Fruit fly (Drosophila melanogaster): ENCODE data around the gene homer.

Gene homer

dm6 chr2L:6717460-6717859 lies 5.7 kb downstream of the homer start, which contains the start of gene Aatf (continued):
- TF ChIP-seq ems (GFP tag; optimal IDR thresholded peaks at IDR 0.05) (peak; percentile 5), CG14860 (GFP tag; IDR thresholded peaks at IDR 0.05; ENCODE audit: partially characterized antibody) (peak; percentile 59; the same call in 2 of the 3 replicates), CG10147 (GFP tag; optimal IDR thresholded peaks at IDR 0.05) (no peak), CG11504 (tag; optimal IDR thresholded peaks at IDR 0.05) (no peak), Atf6 (GFP tag; IDR thresholded peaks at IDR 0.05) (0 out of 2 replicates have a peak, but pooled peaks have one; percentile 33), ato (GFP tag; IDR thresholded peaks at IDR 0.05; ENCODE audit: partially characterized antibody) (peak; percentile 64), HLH4C (GFP tag; IDR thresholded peaks at IDR 0.05; ENCODE audit: partially characterized antibody) (peak; percentile 71), CG17829 (tag; optimal IDR thresholded peaks at IDR 0.05) (peak; percentile 22), Dbx (GFP tag; IDR thresholded peaks at IDR 0.05) (peak; percentile 52; the same call in 2 of the 3 replicates), CG17186 (GFP tag; optimal IDR thresholded peaks at IDR 0.05) (peak; percentile 72), CG2129 (GFP tag; IDR thresholded peaks at IDR 0.05; ENCODE audit: partially characterized antibody) (peak; percentile 85), Dp (GFP tag; optimal IDR thresholded peaks at IDR 0.05) (peak; percentile 96), croc (GFP tag; conservative IDR thresholded peaks at IDR 0.05) (no peak), chinmo (GFP tag; IDR thresholded peaks at IDR 0.05; ENCODE audit: partially characterized antibody) (peak; percentile 80; the same call in 2 of the 4 replicates), Sin3A (optimal IDR thresholded peaks at IDR 0.05) (peak; percentile 21), pzg (GFP tag; optimal IDR thresholded peaks at IDR 0.05) (peak; percentile 88), CG5180 (GFP tag; optimal IDR thresholded peaks at IDR 0.05) (no peak), Ets97D (GFP tag; optimal IDR thresholded peaks at IDR 0.05) (peak; percentile 8), CG12155 (GFP tag; optimal IDR thresholded peaks at IDR 0.05) (peak; percentile 3), Doc3 (GFP tag; IDR thresholded peaks at IDR 0.05; ENCODE audit: partially characterized antibody) (peak; percentile 74), CG9797 (GFP tag; optimal IDR thresholded peaks at IDR 0.05) (peak; percentile 90), Hr39 (optimal IDR thresholded peaks at IDR 0.05) (no peak), mld (GFP tag; IDR thresholded peaks at IDR 0.05; ENCODE audit: partially characterized antibody) (peak; percentile 60; the same call in 1 of the 3 replicates), CG8089 (GFP tag; optimal IDR thresholded peaks at IDR 0.05) (no peak), HmgZ (tag; optimal IDR thresholded peaks at IDR 0.05) (peak; percentile 32), fd96Cb (tag; optimal IDR thresholded peaks at IDR 0.05) (no peak), CG5953 (GFP tag; IDR thresholded peaks at IDR 0.05) (no peak), MBD-R2 (GFP tag; IDR thresholded peaks at IDR 0.05) (peak; percentile 84), CG15269 (tag; optimal IDR thresholded peaks at IDR 0.05) (no peak), CG2712 (tag; optimal IDR thresholded peaks at IDR 0.05) (peak; percentile 14), crc (GFP tag; optimal IDR thresholded peaks at IDR 0.05) (no peak), sens (GFP tag) (peak; percentile 77), bbx (GFP tag; IDR thresholded peaks at IDR 0.05; ENCODE audit: partially characterized antibody) (peak; percentile 83), E2f2 (GFP tag; IDR thresholded peaks at IDR 0.05) (peak; percentile 99), pan (optimal IDR thresholded peaks at IDR 0.05) (no peak), pan (GFP tag; optimal IDR thresholded peaks at IDR 0.05 in 1 of 2, IDR thresholded peaks at IDR 0.05 in 1 of 2) (peak in 1 of 2 experiments; percentile 21), Hr51 (GFP tag; optimal IDR thresholded peaks at IDR 0.05) (no peak), vfl (GFP tag; optimal IDR thresholded peaks at IDR 0.05) (no peak), her (GFP tag; optimal IDR thresholded peaks at IDR 0.05) (peak; percentile 11), hbn (GFP tag; IDR thresholded peaks at IDR 0.05; ENCODE audit: partially characterized antibody) (peak; percentile 85), MESR4 (GFP tag; optimal IDR thresholded peaks at IDR 0.05) (peak; percentile 92), nmo (GFP tag; optimal IDR thresholded peaks at IDR 0.05) (peak; percentile 42), Rfx (GFP tag; IDR thresholded peaks at IDR 0.05) (no peak), knrl (GFP tag; IDR thresholded peaks at IDR 0.05; ENCODE audit: partially characterized antibody) (peak; percentile 80), lilli (GFP tag; optimal IDR thresholded peaks at IDR 0.05) (peak; percentile 6), Sry-δ (GFP tag; optimal IDR thresholded peaks at IDR 0.05) (peak; percentile 97), Opbp (GFP tag; IDR thresholded peaks at IDR 0.05; ENCODE audit: partially characterized antibody) (peak; percentile 82; the same call in 2 of the 3 replicates), nerfin-2 (GFP tag; IDR thresholded peaks at IDR 0.05; ENCODE audit: partially characterized antibody) (peak; percentile 65; the same call in 1 of the 2 replicates), row (GFP tag; IDR thresholded peaks at IDR 0.05) (peak; percentile 28; the same call in 1 of the 3 replicates), Antp (GFP tag; optimal IDR thresholded peaks at IDR 0.05) (peak; percentile 13)
